Fruit fly (Drosophila melanogaster): ENCODE measurements around the gene CG8870.
A peak's percentile ranks its signal among the peaks of the same experiment; 100 is the strongest.

DNA sequence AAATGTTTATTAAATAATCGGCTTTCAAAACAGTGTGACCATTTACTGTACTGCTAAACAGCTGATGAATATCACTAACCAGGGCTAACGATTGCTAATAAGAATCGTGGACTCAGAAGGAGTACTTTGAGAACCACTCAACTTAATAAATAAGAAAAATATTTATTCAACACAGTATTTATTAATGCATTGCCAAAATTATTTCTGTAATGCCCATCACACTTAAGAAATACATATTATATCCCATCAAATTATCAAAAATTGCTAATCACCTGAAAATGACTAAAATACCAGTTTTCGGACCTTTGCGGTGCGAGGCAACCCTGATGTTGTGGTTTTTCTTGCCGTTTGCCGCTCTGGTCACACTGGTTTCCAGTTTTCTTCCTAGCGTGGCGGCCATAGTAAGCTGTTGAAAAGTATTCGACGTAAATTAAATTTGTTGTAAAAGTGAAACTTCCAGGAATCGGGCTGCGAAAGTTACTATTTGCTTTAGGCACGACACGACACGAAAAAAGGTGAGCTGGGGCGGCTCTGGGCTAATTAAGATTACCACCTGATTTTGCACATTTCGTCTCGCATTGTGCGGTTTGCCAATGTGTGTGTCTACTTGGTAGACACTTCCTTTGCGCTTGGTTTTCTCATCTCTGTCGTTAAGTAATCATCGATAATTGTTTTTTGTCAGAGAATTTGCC, 2.2 kb downstream of the CG8870 start, which contains the start of the genes mRpS21 and Droj2:
- TF ChIP-seq Pif1B (GFP tag; optimal IDR thresholded peaks at IDR 0.05) = no peak
- TF ChIP-seq Ets98B (GFP tag; IDR thresholded peaks at IDR 0.05) = peak; percentile 22; the same call in 1 of the 2 replicates
- no peak for TF ChIP-seq CG14655 (GFP tag; optimal IDR thresholded peaks at IDR 0.05)
- TF ChIP-seq CG34367 (tag; optimal IDR thresholded peaks at IDR 0.05) = peak; percentile 32
- no peak for TF ChIP-seq fd96Ca (GFP tag; IDR thresholded peaks at IDR 0.05)
- TF ChIP-seq CG17806 (tag; optimal IDR thresholded peaks at IDR 0.05) = peak; percentile 13
- TF ChIP-seq CG4496 (GFP tag; IDR thresholded peaks at IDR 0.05) = no peak
- no peak for TF ChIP-seq rn (GFP tag; IDR thresholded peaks at IDR 0.05)
- no peak for TF ChIP-seq CG13204 (GFP tag; optimal IDR thresholded peaks at IDR 0.05)
- no peak; the same call in 1 of the 2 replicates for TF ChIP-seq CG32121 (GFP tag; IDR thresholded peaks at IDR 0.05)
